Worm (Caenorhabditis elegans) whole organism, L2 larva: Measurements from ENCODE around the gene arrd-9.
A peak's percentile ranks its signal among the peaks of the same experiment; 100 is the strongest.

ENCODE experiments used
- C34F6.9 ChIP-seq: fragments of 150-350 bp; optimal IDR thresholded peaks from 2 replicates; lab custom pipeline; 2014; ENCODE audit warnings: missing biosample characterization, missing genetic modification characterization
- F13H6.1 ChIP-seq: sonication (generic microtip); optimal IDR thresholded peaks from 2 replicates; lab custom pipeline; 2016; ENCODE audit warnings: missing genetic modification characterization, missing compliant biosample characterization
- R02D3.7 ChIP-seq: fragments of 150-350 bp; optimal IDR thresholded peaks from 2 replicates; lab custom pipeline; 2014; ENCODE audit warnings: missing biosample characterization, missing genetic modification characterization
- ZK546.5 ChIP-seq: sonication (generic microtip); optimal IDR thresholded peaks from 2 replicates; lab custom pipeline; 2017; ENCODE audit warnings: missing biosample characterization, missing genetic modification characterization
- alr-1 ChIP-seq: fragments of 150-350 bp; optimal IDR thresholded peaks from 2 replicates; lab custom pipeline; 2014; ENCODE audit warnings: missing biosample characterization, missing genetic modification characterization
- aly-2 ChIP-seq: fragments of 150-350 bp; optimal IDR thresholded peaks from 2 replicates; lab custom pipeline; 2014; ENCODE audit warnings: missing biosample characterization, missing genetic modification characterization
- ama-1 ChIP-seq: fragments of 150-350 bp; optimal IDR thresholded peaks from 2 replicates; lab custom pipeline; 2018; ENCODE audit warnings: inconsistent platforms
- ceh-16 ChIP-seq: fragments of 150-350 bp; optimal IDR thresholded peaks from 2 replicates; lab custom pipeline; 2014; ENCODE audit warnings: missing biosample characterization, missing genetic modification characterization
- ceh-82 ChIP-seq: fragments of 150-350 bp; optimal IDR thresholded peaks from 2 replicates; lab custom pipeline; 2014; ENCODE audit warnings: missing biosample characterization, missing genetic modification characterization
- crh-2 ChIP-seq: sonication (generic microtip); optimal IDR thresholded peaks from 2 replicates; lab custom pipeline; 2017; ENCODE audit warnings: missing biosample characterization, missing genetic modification characterization
- dmd-4 ChIP-seq: sonication (generic microtip); optimal IDR thresholded peaks from 2 replicates; lab custom pipeline; 2017; ENCODE audit warnings: missing biosample characterization, missing genetic modification characterization
- egl-27 ChIP-seq: sonication (generic microtip); optimal IDR thresholded peaks from 3 replicates; lab custom pipeline; 2017; ENCODE audit warnings: missing biosample characterization, missing genetic modification reagents, missing genetic modification characterization
- elt-3 ChIP-seq: sonication (generic microtip); optimal IDR thresholded peaks from 2 replicates; lab custom pipeline; 2017; ENCODE audit warnings: missing biosample characterization, missing genetic modification characterization
- fos-1 ChIP-seq: fragments of 150-350 bp; optimal IDR thresholded peaks from 2 replicates; lab custom pipeline; 2014; ENCODE audit warnings: missing biosample characterization, missing genetic modification characterization
- lin-39 ChIP-seq: fragments of 150-350 bp; optimal IDR thresholded peaks from 2 replicates; lab custom pipeline; 2014; ENCODE audit warnings: missing biosample characterization, missing genetic modification reagents, missing genetic modification characterization
- lsy-2 ChIP-seq, 2 experiments: fragments of 150-350 bp in 1 of 2; sonication (generic microtip) in 1 of 2; optimal IDR thresholded peaks; 2 replicates each; lab custom pipeline; 2014 to 2017; ENCODE audit warnings: missing biosample characterization in 2 of 2, missing genetic modification characterization in 2 of 2
- mdl-1 ChIP-seq, 2 experiments: fragments of 150-350 bp in 1 of 2; sonication (generic microtip) in 1 of 2; optimal IDR thresholded peaks; 2 replicates each; lab custom pipeline; 2017; ENCODE audit warnings: missing biosample characterization in 2 of 2, missing genetic modification characterization in 2 of 2
- nhr-10 ChIP-seq: sonication (generic microtip); optimal IDR thresholded peaks from 2 replicates; lab custom pipeline; 2017; ENCODE audit warnings: missing biosample characterization, missing genetic modification characterization
- nhr-11 ChIP-seq: fragments of 150-350 bp; optimal IDR thresholded peaks from 2 replicates; lab custom pipeline; 2014; ENCODE audit warnings: missing biosample characterization, missing genetic modification characterization
- nhr-129 ChIP-seq: fragments of 150-350 bp; optimal IDR thresholded peaks from 2 replicates; lab custom pipeline; 2014; ENCODE audit warnings: missing biosample characterization, missing genetic modification characterization
- nhr-23 ChIP-seq: fragments of 150-350 bp; optimal IDR thresholded peaks from 2 replicates; lab custom pipeline; 2014; ENCODE audit warnings: missing biosample characterization, missing genetic modification reagents, missing genetic modification characterization
- nhr-237 ChIP-seq: fragments of 150-350 bp; optimal IDR thresholded peaks from 2 replicates; lab custom pipeline; 2014; ENCODE audit warnings: missing biosample characterization, missing genetic modification characterization
- nhr-25 ChIP-seq: fragments of 150-350 bp; sonication (generic microtip); optimal IDR thresholded peaks from 3 replicates; lab custom pipeline; 2014; ENCODE audit warnings: missing biosample characterization, missing genetic modification characterization
- nhr-6 ChIP-seq: fragments of 150-350 bp; optimal IDR thresholded peaks from 2 replicates; lab custom pipeline; 2014; ENCODE audit warnings: missing biosample characterization, missing genetic modification characterization
- nhr-77 ChIP-seq: fragments of 150-350 bp; optimal IDR thresholded peaks from 2 replicates; lab custom pipeline; 2014; ENCODE audit warnings: missing biosample characterization, missing genetic modification characterization
- peb-1 ChIP-seq: fragments of 150-350 bp; optimal IDR thresholded peaks from 2 replicates; lab custom pipeline; 2014; ENCODE audit warnings: missing biosample characterization, missing genetic modification characterization
- sem-4 ChIP-seq: fragments of 150-350 bp; optimal IDR thresholded peaks from 2 replicates; lab custom pipeline; 2014; ENCODE audit warnings: missing biosample characterization, missing genetic modification reagents, missing genetic modification characterization
- sma-9 ChIP-seq, 2 experiments: fragments of 150-350 bp in 1 of 2; sonication (generic microtip) in 1 of 2; optimal IDR thresholded peaks; 2 replicates each; lab custom pipeline; 2014 to 2016; ENCODE audit warnings: missing genetic modification characterization in 2 of 2, mild to moderate bottlenecking in 1 of 2, missing biosample characterization in 1 of 2, missing compliant biosample characterization in 1 of 2, missing genetic modification reagents in 1 of 2, moderate library complexity in 1 of 2
- unc-39 ChIP-seq: fragments of 150-350 bp; optimal IDR thresholded peaks from 2 replicates; lab custom pipeline; 2014; ENCODE audit warnings: missing biosample characterization, missing genetic modification characterization
- unc-55 ChIP-seq: fragments of 150-350 bp; sonication (generic microtip); optimal IDR thresholded peaks from 3 replicates; lab custom pipeline; 2014; ENCODE audit warnings: missing biosample characterization, missing genetic modification reagents, missing genetic modification characterization
- zag-1 ChIP-seq: fragments of 150-350 bp; optimal IDR thresholded peaks from 2 replicates; lab custom pipeline; 2014; ENCODE audit warnings: missing biosample characterization, missing genetic modification characterization
- ztf-11 ChIP-seq: sonication (generic microtip); optimal IDR thresholded peaks from 2 replicates; lab custom pipeline; 2017; ENCODE audit warnings: missing biosample characterization, missing genetic modification characterization
- ztf-4 ChIP-seq: fragments of 150-350 bp; optimal IDR thresholded peaks from 2 replicates; lab custom pipeline; 2014; ENCODE audit warnings: missing biosample characterization, missing genetic modification characterization

The arrd-9 gene

ce11 chrII:12480811-12481210 is at the start of gene arrd-9:
TSS of gene arrd-9 (minus strand) at chrII:12480911.
- TF ChIP-seq nhr-23 (tag; lab: Kevin White, UChicago) (no peak), unc-39 (tag; lab: Kevin White, UChicago) (no peak), ceh-82 (no peak), sma-9 (GFP tag; optimal IDR thresholded peaks at IDR 0.05; lab: Kevin White, UChicago) (no peak), sma-9 (tag; optimal IDR thresholded peaks at IDR 0.05; lab: Kevin White, UChicago) (no peak), C34F6.9 (tag; lab: Kevin White, UChicago) (no peak), ZK546.5 (tag; lab: Kevin White, UChicago) (no peak), zag-1 (tag; lab: Kevin White, UChicago) (no peak), nhr-6 (tag; lab: Kevin White, UChicago) (no peak), nhr-129 (no peak), egl-27 (tag; lab: Kevin White, UChicago) (no peak), F13H6.1 (tag; lab: Kevin White, UChicago) (no peak), nhr-11 (tag; lab: Kevin White, UChicago) (no peak), R02D3.7 (tag; lab: Kevin White, UChicago) (no peak), unc-55 (no peak), sem-4 (tag; lab: Kevin White, UChicago) (no peak), fos-1 (tag; lab: Kevin White, UChicago) (no peak), nhr-10 (tag; lab: Kevin White, UChicago) (no peak)

DNA sequence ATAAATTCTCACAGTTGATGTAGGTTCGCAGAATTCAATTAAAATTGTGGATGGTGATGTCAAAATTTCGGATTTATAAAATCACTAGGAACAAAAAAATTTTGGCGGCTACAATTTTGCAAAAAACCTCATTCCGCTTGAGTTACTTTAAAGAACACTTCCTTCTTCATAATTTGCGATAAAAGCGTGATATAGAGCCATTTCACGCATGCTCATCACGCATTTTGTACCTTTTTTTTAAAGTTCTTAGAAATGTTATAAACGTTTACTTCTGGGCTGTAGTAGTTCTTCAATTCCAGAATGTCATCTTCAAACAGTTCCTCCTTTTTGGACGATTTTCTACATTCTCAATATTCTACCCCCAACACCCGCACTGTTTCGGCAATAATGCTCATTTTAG is 47.2 kb upstream of the arrd-9 start, which contains the start of gene srx-119:
Gene srx-119, plus strand, starts transcription at position 301 of the 400 bp plus-strand sequence.
- TF ChIP-seq crh-2 (tag; lab: Kevin White, UChicago), result no peak
- TF ChIP-seq mdl-1 (tag; optimal IDR thresholded peaks at IDR 0.05; lab: Kevin White, UChicago), result no peak
- TF ChIP-seq nhr-11 (tag; lab: Kevin White, UChicago), result no peak
- TF ChIP-seq R02D3.7 (tag; lab: Kevin White, UChicago), result no peak
- TF ChIP-seq ztf-4 (tag; lab: Kevin White, UChicago), result no peak
- TF ChIP-seq nhr-25 (tag; lab: Kevin White, UChicago), result no peak
- TF ChIP-seq aly-2 (tag; lab: Kevin White, UChicago), result no peak

DNA sequence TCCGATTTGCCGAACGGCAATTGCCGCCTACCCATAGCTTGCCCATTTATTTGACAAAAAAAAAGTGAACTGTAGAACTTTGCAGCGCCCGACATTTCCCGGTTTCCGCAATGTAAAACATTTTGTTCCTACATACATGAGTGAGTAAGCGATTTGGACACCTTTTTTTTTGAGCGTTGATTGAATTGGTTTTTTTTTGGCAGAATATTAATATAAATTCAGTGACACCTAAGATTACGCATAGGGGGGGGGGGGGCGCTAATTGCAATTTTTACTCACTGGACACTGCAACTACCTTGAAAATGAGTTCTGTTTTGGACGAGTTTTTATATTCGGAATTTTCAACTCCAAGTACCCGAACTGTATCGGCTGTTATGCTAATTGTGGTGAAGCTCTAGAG is 44.8 kb upstream of the arrd-9 start, which contains the start of gene srx-118:
Gene srx-118, plus strand, starts transcription at position 301 of the 400 bp plus-strand sequence.
- TF ChIP-seq dmd-4 (tag; lab: Kevin White, UChicago), result no peak
- TF ChIP-seq nhr-23 (tag; lab: Kevin White, UChicago), result no peak
- TF ChIP-seq ztf-11 (tag; lab: Kevin White, UChicago), result no peak
- TF ChIP-seq nhr-77 (tag; lab: Kevin White, UChicago), result no peak
- no peak for TF ChIP-seq lin-39
- TF ChIP-seq elt-3, result no peak

DNA sequence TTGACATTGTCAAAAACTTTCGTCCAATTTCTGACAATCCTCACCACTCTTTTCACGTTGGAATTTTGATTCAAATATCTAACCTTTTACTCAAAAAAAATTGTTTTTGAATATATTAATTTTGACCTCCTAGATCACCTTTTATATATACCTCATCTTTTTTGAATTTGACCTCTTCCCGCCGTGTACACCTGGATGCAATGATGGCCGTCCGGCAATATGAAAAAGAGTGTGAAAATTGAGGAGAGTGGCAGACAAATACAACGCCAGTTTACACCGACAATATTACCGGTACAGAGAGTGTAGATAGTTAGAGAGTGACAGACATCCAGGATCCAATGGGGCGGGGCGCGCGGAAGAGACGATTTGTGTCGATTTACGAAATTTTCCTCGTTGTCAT is 38.9 kb upstream of the arrd-9 start, which contains the start of gene ceh-99:
Gene ceh-99, plus strand, starts transcription at position 366 of the 400 bp plus-strand sequence.
- TF ChIP-seq ztf-4 (tag; lab: Kevin White, UChicago), result no peak
- TF ChIP-seq aly-2 (tag; lab: Kevin White, UChicago), result no peak
- TF ChIP-seq nhr-23 (tag; lab: Kevin White, UChicago), result no peak

- TF ChIP-seq nhr-11 (tag; lab: Kevin White, UChicago) (no peak), alr-1 (tag; lab: Kevin White, UChicago) (no peak), ama-1 (no peak), nhr-237 (tag; lab: Kevin White, UChicago) (no peak), ceh-16 (tag; lab: Kevin White, UChicago) (no peak), mdl-1 (tag; optimal IDR thresholded peaks at IDR 0.05; lab: Kevin White, UChicago) (no peak), unc-55 (no peak), nhr-10 (tag; lab: Kevin White, UChicago) (no peak), nhr-129 (no peak), ZK546.5 (tag; lab: Kevin White, UChicago) (no peak), fos-1 (tag; lab: Kevin White, UChicago) (peak; percentile 78), peb-1 (tag; lab: Kevin White, UChicago) (no peak), sma-9 (GFP tag; optimal IDR thresholded peaks at IDR 0.05; lab: Kevin White, UChicago) (peak; percentile 33), sma-9 (tag; optimal IDR thresholded peaks at IDR 0.05; lab: Kevin White, UChicago) (no peak), crh-2 (tag; lab: Kevin White, UChicago) (peak; percentile 55), lsy-2 (tag; optimal IDR thresholded peaks at IDR 0.05; lab: Kevin White, UChicago) (no peak), C34F6.9 (tag; lab: Kevin White, UChicago) (no peak)
Measured at ce11 chrII:12518809-12519344, 38.2 kb upstream of the arrd-9 start, which contains the start of gene srh-70. TSS of gene srh-70 (minus strand) at chrII:12518859.
